Fruit fly (Drosophila melanogaster) whole organism, prepupa: ENCODE results near the gene Trf4-2.
A peak's percentile ranks its signal among the peaks of the same experiment; 100 is the strongest.

ENCODE experiments used
- Blimp-1 ChIP-seq: fragments of 200-800 bp; sonication (Bioruptor generic); optimal IDR thresholded peaks from 3 replicates; lab custom pipeline; 2017; ENCODE audit warnings: missing biosample characterization, missing genetic modification characterization, mild to moderate bottlenecking, moderate library complexity, missing genetic modification reagents
- CG11762 ChIP-seq: fragments of 200-800 bp; sonication (Bioruptor generic); optimal IDR thresholded peaks from 3 replicates; lab custom pipeline; 2016; ENCODE audit warnings: missing biosample characterization, missing genetic modification characterization; ENCODE audit not compliant: insufficient read depth
- CG15336 ChIP-seq: fragments of 200-800 bp; sonication (Bioruptor generic); IDR thresholded peaks from 2 replicates; pipeline ENCODE4 v1.3.6; 2022; ENCODE audit warnings: missing biosample characterization, missing genetic modification characterization
- CG3032 ChIP-seq: fragments of 200-800 bp; optimal IDR thresholded peaks from 2 replicates; lab custom pipeline; 2019; ENCODE audit warnings: missing biosample characterization, mild to moderate bottlenecking, missing genetic modification characterization, moderate library complexity
- CG31627 ChIP-seq: fragments of 200-800 bp; sonication (Bioruptor generic); optimal IDR thresholded peaks from 3 replicates; lab custom pipeline; 2016; ENCODE audit warnings: missing biosample characterization, missing genetic modification characterization
- CG32006 ChIP-seq: fragments of 200-800 bp; sonication (Bioruptor generic); optimal IDR thresholded peaks from 3 replicates; lab custom pipeline; 2017; ENCODE audit warnings: missing biosample characterization, mild to moderate bottlenecking, missing genetic modification characterization
- CG34406 ChIP-seq: fragments of 200-800 bp; sonication (Bioruptor generic); optimal IDR thresholded peaks from 3 replicates; lab custom pipeline; 2016; ENCODE audit warnings: missing biosample characterization, missing genetic modification characterization
- CG4318 ChIP-seq: fragments of 200-800 bp; sonication (Bioruptor generic); optimal IDR thresholded peaks from 3 replicates; lab custom pipeline; 2017; ENCODE audit warnings: missing biosample characterization, mild to moderate bottlenecking, missing genetic modification characterization
- CG6163 ChIP-seq: fragments of 200-800 bp; sonication (Bioruptor generic); IDR thresholded peaks from 3 replicates; pipeline ENCODE4 v1.3.6; 2022; ENCODE audit warnings: missing biosample characterization, missing genetic modification characterization
- CG6276 ChIP-seq: fragments of 200-800 bp; sonication (Bioruptor generic); optimal IDR thresholded peaks from 2 replicates; lab custom pipeline; 2017; ENCODE audit warnings: missing biosample characterization, mild to moderate bottlenecking, missing genetic modification characterization
- CG6808 ChIP-seq: fragments of 200-800 bp; sonication (Bioruptor generic); optimal IDR thresholded peaks from 3 replicates; lab custom pipeline; 2017; ENCODE audit warnings: missing biosample characterization, missing genetic modification characterization, mild to moderate bottlenecking, moderate library complexity, missing genetic modification reagents
- CG6854 ChIP-seq: fragments of 200-800 bp; sonication (Bioruptor generic); optimal IDR thresholded peaks from 2 replicates; lab custom pipeline; 2017; ENCODE audit warnings: missing biosample characterization, mild to moderate bottlenecking, missing genetic modification characterization
- CG7368 ChIP-seq: fragments of 200-800 bp; sonication (Bioruptor generic); optimal IDR thresholded peaks from 3 replicates; lab custom pipeline; 2016; ENCODE audit warnings: missing biosample characterization, missing genetic modification characterization
- CG8119 ChIP-seq: fragments of 200-800 bp; sonication (Bioruptor generic); IDR thresholded peaks from 3 replicates; pipeline ENCODE4 v1.3.6; 2022; ENCODE audit warnings: missing biosample characterization, missing genetic modification characterization
- CG8632 ChIP-seq: fragments of 200-800 bp; sonication (Bioruptor generic); optimal IDR thresholded peaks from 3 replicates; lab custom pipeline; 2016; ENCODE audit warnings: missing biosample characterization, missing genetic modification characterization
- Eip78C ChIP-seq: fragments of 200-800 bp; sonication (Bioruptor generic); peaks from one replicate; lab custom pipeline; 2016; ENCODE audit warnings: missing biosample characterization, missing genetic modification characterization
- Ets21C ChIP-seq: fragments of 200-800 bp; sonication (Bioruptor generic); optimal IDR thresholded peaks from 3 replicates; lab custom pipeline; 2016; ENCODE audit warnings: missing biosample characterization, missing genetic modification characterization
- Hr39 ChIP-seq: fragments of 200-800 bp; sonication (Bioruptor generic); optimal IDR thresholded peaks from 2 replicates; lab custom pipeline; 2016; ENCODE audit warnings: missing biosample characterization, missing genetic modification characterization
- Hr4 ChIP-seq: fragments of 200-800 bp; sonication (Bioruptor generic); optimal IDR thresholded peaks from 3 replicates; lab custom pipeline; 2016; ENCODE audit warnings: missing biosample characterization, missing genetic modification characterization
- Lpt ChIP-seq: fragments of 200-800 bp; sonication (Bioruptor generic); optimal IDR thresholded peaks from 3 replicates; lab custom pipeline; 2016; ENCODE audit warnings: missing biosample characterization, missing genetic modification characterization
- Met ChIP-seq: fragments of 200-800 bp; sonication (Bioruptor generic); optimal IDR thresholded peaks from 3 replicates; lab custom pipeline; 2016; ENCODE audit warnings: missing biosample characterization, missing genetic modification characterization
- OdsH ChIP-seq: fragments of 200-800 bp; sonication (Bioruptor generic); optimal IDR thresholded peaks from 3 replicates; lab custom pipeline; 2016; ENCODE audit warnings: missing biosample characterization, missing genetic modification characterization
- Smox ChIP-seq: fragments of 200-800 bp; sonication (Bioruptor generic); optimal IDR thresholded peaks from 3 replicates; lab custom pipeline; 2016; ENCODE audit warnings: missing biosample characterization, missing genetic modification characterization
- Sox102F ChIP-seq: fragments of 200-800 bp; sonication (Bioruptor generic); optimal IDR thresholded peaks from 2 replicates; lab custom pipeline; 2016; ENCODE audit warnings: missing biosample characterization, mild to moderate bottlenecking, missing genetic modification characterization
- Sox15 ChIP-seq: fragments of 200-800 bp; sonication (Bioruptor generic); optimal IDR thresholded peaks from 3 replicates; lab custom pipeline; 2016; ENCODE audit warnings: missing biosample characterization, missing genetic modification characterization
- eg ChIP-seq: fragments of 200-800 bp; sonication (Bioruptor generic); IDR thresholded peaks from 3 replicates; pipeline ENCODE4 v1.3.6; 2022; ENCODE audit warnings: missing biosample characterization, missing genetic modification characterization
- esn ChIP-seq: fragments of 200-800 bp; sonication (Bioruptor generic); optimal IDR thresholded peaks from 2 replicates; lab custom pipeline; 2016; ENCODE audit warnings: missing biosample characterization, mild to moderate bottlenecking, missing genetic modification characterization, moderate library complexity
- fd59A ChIP-seq: fragments of 200-800 bp; sonication (Bioruptor generic); optimal IDR thresholded peaks from 2 replicates; lab custom pipeline; 2017; ENCODE audit warnings: missing biosample characterization, mild to moderate bottlenecking, missing genetic modification characterization, missing genetic modification reagents
- net ChIP-seq: fragments of 200-800 bp; sonication (Bioruptor generic); optimal IDR thresholded peaks from 3 replicates; lab custom pipeline; 2016; ENCODE audit warnings: missing biosample characterization, missing genetic modification characterization
- salr ChIP-seq, 2 experiments: fragments of 200-800 bp; sonication (Bioruptor generic); optimal IDR thresholded peaks; 3 replicates each; lab custom pipeline; 2016 to 2018; ENCODE audit warnings: missing biosample characterization in 2 of 2, missing genetic modification characterization in 2 of 2, mild to moderate bottlenecking in 1 of 2
- ss ChIP-seq, 2 experiments: fragments of 200-800 bp; sonication (Bioruptor generic); optimal IDR thresholded peaks; 2 replicates in 1 of 2; 3 replicates in 1 of 2; lab custom pipeline; 2017 to 2018; ENCODE audit warnings: mild to moderate bottlenecking in 2 of 2, missing biosample characterization in 2 of 2, missing genetic modification characterization in 2 of 2, moderate library complexity in 1 of 2
- svp ChIP-seq: fragments of 200-800 bp; sonication (Bioruptor generic); peaks from one replicate; lab custom pipeline; 2016; ENCODE audit warnings: missing biosample characterization, missing genetic modification characterization
- topi ChIP-seq: fragments of 200-800 bp; sonication (Bioruptor generic); optimal IDR thresholded peaks from 3 replicates; lab custom pipeline; 2016; ENCODE audit warnings: missing biosample characterization, missing genetic modification characterization
- vri ChIP-seq: fragments of 200-800 bp; sonication (Bioruptor generic); optimal IDR thresholded peaks from 3 replicates; lab custom pipeline; 2016; ENCODE audit warnings: missing biosample characterization, mild to moderate bottlenecking, missing genetic modification characterization

Trf4-2 gene

DNA sequence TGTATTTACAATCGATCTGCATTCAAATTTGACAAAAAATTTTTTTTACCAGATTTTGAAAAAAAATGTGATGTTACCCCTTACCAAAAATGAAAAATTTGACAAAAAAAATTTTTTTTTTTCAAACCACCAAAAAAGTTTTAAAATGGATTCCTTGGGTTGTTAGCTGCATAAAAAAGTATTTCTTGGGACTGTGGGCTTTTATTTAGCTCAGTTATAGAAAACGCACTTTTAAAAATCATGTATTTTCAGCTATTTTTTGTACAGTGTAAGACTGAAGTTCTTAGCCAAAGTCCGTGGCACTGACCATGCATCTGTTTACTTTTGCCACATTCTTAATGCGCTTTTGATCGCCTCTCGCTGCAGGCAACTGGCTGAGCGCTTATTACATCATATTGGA is 40.4 kb downstream of the Trf4-2 start (continued):
- TF ChIP-seq CG11762 (GFP tag; lab: Kevin White, UChicago) (no peak), vri (GFP tag; lab: Kevin White, UChicago) (peak; percentile 43), CG7368 (GFP tag; lab: Kevin White, UChicago) (no peak), Hr4 (GFP tag; lab: Kevin White, UChicago) (no peak), CG31627 (peak; percentile 38), CG15336 (no peak), Met (GFP tag; lab: Kevin White, UChicago) (peak; percentile 34), salr (GFP tag; optimal IDR thresholded peaks at IDR 0.05; lab: Kevin White, UChicago) (peak; percentile 1 to 49), CG8119 (GFP tag; lab: Robert Waterston, UW) (no peak), fd59A (GFP tag; lab: Kevin White, UChicago) (no peak), OdsH (GFP tag; lab: Kevin White, UChicago) (peak; percentile 25), CG34406 (GFP tag; lab: Kevin White, UChicago) (no peak)

dm6 chr3R:24966578-24966977 is 41.6 kb downstream of the Trf4-2 start:
- no peak for TF ChIP-seq CG6276 (GFP tag; lab: Kevin White, UChicago)
- peak; percentile 37 for TF ChIP-seq Eip78C (GFP tag; lab: Kevin White, UChicago)
- TF ChIP-seq Met (GFP tag; lab: Kevin White, UChicago) = peak; percentile 33
- peak; percentile 19 for TF ChIP-seq Smox (GFP tag; lab: Kevin White, UChicago)
- TF ChIP-seq ss (GFP tag; optimal IDR thresholded peaks at IDR 0.05; lab: Kevin White, UChicago) = no peak
- peak; percentile 3 for TF ChIP-seq CG8632 (GFP tag; lab: Kevin White, UChicago)
- TF ChIP-seq Sox15 (GFP tag; lab: Kevin White, UChicago) = no peak
- peak; percentile 16 for TF ChIP-seq Hr39
- no peak for TF ChIP-seq CG31627
- TF ChIP-seq net (GFP tag; lab: Kevin White, UChicago) = no peak
- no peak for TF ChIP-seq Ets21C (GFP tag; lab: Kevin White, UChicago)
- TF ChIP-seq svp (GFP tag; lab: Kevin White, UChicago) = peak; percentile 77
- TF ChIP-seq CG32006 = peak; percentile 63
- peak; percentile 25 for TF ChIP-seq OdsH (GFP tag; lab: Kevin White, UChicago)
- TF ChIP-seq Sox102F (GFP tag; lab: Kevin White, UChicago) = peak; percentile 22
- peak; percentile 28 for TF ChIP-seq esn (GFP tag; lab: Kevin White, UChicago)
- TF ChIP-seq CG4318 (GFP tag; lab: Kevin White, UChicago) = peak; percentile 21
- TF ChIP-seq CG15336 = no peak

dm6 chr3R:24968015-24968414 is 43.0 kb downstream of the Trf4-2 start:
- no peak for TF ChIP-seq CG7368 (GFP tag; lab: Kevin White, UChicago)
- TF ChIP-seq topi (GFP tag; lab: Kevin White, UChicago) = no peak
- no peak for TF ChIP-seq Lpt
- no peak for TF ChIP-seq esn (GFP tag; lab: Kevin White, UChicago)
- no peak for TF ChIP-seq CG3032 (tag; lab: Kevin White, UChicago)
- no peak for TF ChIP-seq CG4318 (GFP tag; lab: Kevin White, UChicago)
- TF ChIP-seq CG6854 = no peak
- no peak for TF ChIP-seq Hr4 (GFP tag; lab: Kevin White, UChicago)
- TF ChIP-seq OdsH (GFP tag; lab: Kevin White, UChicago) = no peak
- TF ChIP-seq eg = no peak
- TF ChIP-seq CG6163 = no peak

DNA sequence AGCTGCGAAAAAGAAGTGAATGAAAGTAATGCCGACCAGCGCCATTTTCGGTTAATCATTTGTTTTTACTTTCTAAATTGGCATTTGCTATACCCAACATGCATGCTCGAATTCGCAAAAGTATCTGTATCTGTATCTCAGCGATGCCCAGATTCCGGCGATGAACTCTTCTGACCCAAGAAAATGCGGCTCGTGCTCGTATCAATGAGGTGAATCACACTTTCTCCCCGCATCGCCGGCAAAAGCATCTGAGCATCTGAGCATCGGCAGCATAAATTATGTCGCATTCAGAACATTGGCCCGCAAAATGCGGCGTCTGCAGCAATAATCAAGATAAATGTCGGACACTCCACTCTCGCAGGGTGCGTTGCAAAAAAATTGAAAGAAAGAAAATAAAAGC is 43.9 kb downstream of the Trf4-2 start:
- peak; percentile 59 for TF ChIP-seq CG6854
- no peak for TF ChIP-seq CG6808
- peak; percentile 88 for TF ChIP-seq Blimp-1 (GFP tag; lab: Kevin White, UChicago)
- TF ChIP-seq eg = no peak
- TF ChIP-seq svp (GFP tag; lab: Kevin White, UChicago) = peak; percentile 80
- TF ChIP-seq CG32006 = no peak
